Worm (Caenorhabditis elegans) whole organism, L4 larva: ENCODE results near the gene R07B7.2.

Experiments
- fkh-10 ChIP-seq: fragments of 150-350 bp; optimal IDR thresholded peaks from 2 replicates; lab custom pipeline; 2014; ENCODE audit warnings: missing biosample characterization, missing genetic modification reagents, missing genetic modification characterization
- nhr-6 ChIP-seq: fragments of 150-350 bp; optimal IDR thresholded peaks from 2 replicates; lab custom pipeline; 2014; ENCODE audit warnings: missing biosample characterization, missing genetic modification characterization

DNA sequence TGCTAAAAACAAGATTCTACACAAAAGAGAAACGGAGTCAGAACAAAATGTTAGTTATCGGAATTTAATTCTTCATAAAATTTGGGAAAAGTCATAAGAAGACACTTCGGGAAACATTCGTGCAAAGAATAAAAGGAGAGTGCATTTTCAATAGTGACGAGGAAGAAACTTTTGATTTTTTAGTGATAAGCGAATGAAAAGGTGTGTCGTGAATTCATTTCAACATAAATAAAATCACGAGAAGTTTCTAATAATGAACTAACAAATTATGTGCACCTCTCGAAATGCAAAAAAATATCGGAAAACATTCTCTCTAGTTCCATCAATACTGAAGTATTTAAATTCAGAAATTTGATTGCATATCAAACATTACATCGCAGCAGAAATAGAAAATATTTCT, 16.4 kb upstream of the R07B7.2 start:
- TF ChIP-seq fkh-10 (GFP tag; lab: Kevin White, UChicago), result no peak
- no peak for TF ChIP-seq nhr-6 (tag; lab: Kevin White, UChicago)
